Worm (Caenorhabditis elegans) whole organism, L3 larva: ENCODE measurements around the gene lgc-4.

Experiments used
- R02D3.7 ChIP-seq: fragments of 150-350 bp; optimal IDR thresholded peaks from 2 replicates; lab custom pipeline; 2014; ENCODE audit warnings: missing biosample characterization, missing genetic modification characterization
- ama-1 ChIP-seq: fragments of 150-350 bp; optimal IDR thresholded peaks from 2 replicates; lab custom pipeline; 2018
- ceh-16 ChIP-seq: sonication (generic microtip); optimal IDR thresholded peaks from 2 replicates; lab custom pipeline; 2017; ENCODE audit warnings: missing biosample characterization, missing genetic modification characterization
- ceh-28 ChIP-seq: fragments of 150-350 bp; optimal IDR thresholded peaks from 2 replicates; lab custom pipeline; 2014; ENCODE audit warnings: missing biosample characterization, missing genetic modification reagents, missing genetic modification characterization
- ceh-82 ChIP-seq: fragments of 150-350 bp; optimal IDR thresholded peaks from 2 replicates; lab custom pipeline; 2014; ENCODE audit warnings: missing biosample characterization, missing genetic modification characterization
- daf-12 ChIP-seq: fragments of 150-350 bp; optimal IDR thresholded peaks from 2 replicates; lab custom pipeline; 2014; ENCODE audit warnings: missing biosample characterization, missing genetic modification reagents, missing genetic modification characterization
- egl-27 ChIP-seq: sonication (generic microtip); optimal IDR thresholded peaks from 4 replicates; lab custom pipeline; 2017; ENCODE audit warnings: missing biosample characterization, missing genetic modification reagents, missing genetic modification characterization
- egl-5 ChIP-seq: fragments of 150-350 bp; optimal IDR thresholded peaks from 2 replicates; lab custom pipeline; 2017; ENCODE audit warnings: missing biosample characterization, missing genetic modification reagents, missing genetic modification characterization, inconsistent platforms
- elt-1 ChIP-seq: fragments of 150-350 bp; optimal IDR thresholded peaks from 2 replicates; lab custom pipeline; 2014; ENCODE audit warnings: missing biosample characterization, missing genetic modification characterization
- elt-2 ChIP-seq: sonication (generic microtip); optimal IDR thresholded peaks from 2 replicates; lab custom pipeline; 2016; ENCODE audit warnings: missing genetic modification reagents, mild to moderate bottlenecking, missing genetic modification characterization, missing compliant biosample characterization
- elt-3 ChIP-seq, 3 experiments: fragments of 150-350 bp in 1 of 3; sonication (generic microtip) in 2 of 3; optimal IDR thresholded peaks; 2 replicates in 2 of 3; 4 replicates in 1 of 3; lab custom pipeline; 2014 to 2017; ENCODE audit warnings: missing biosample characterization in 3 of 3, missing genetic modification characterization in 3 of 3
- eor-1 ChIP-seq, 2 experiments: fragments of 150-350 bp; optimal IDR thresholded peaks; 2 replicates each; lab custom pipeline; 2014 to 2018; ENCODE audit warnings: missing biosample characterization in 2 of 2, missing genetic modification characterization in 2 of 2
- fkh-10 ChIP-seq: sonication (generic microtip); optimal IDR thresholded peaks from 2 replicates; lab custom pipeline; 2017; ENCODE audit warnings: missing biosample characterization, missing genetic modification reagents, missing genetic modification characterization
- fkh-2 ChIP-seq: fragments of 150-350 bp; optimal IDR thresholded peaks from 2 replicates; lab custom pipeline; 2014; ENCODE audit warnings: missing biosample characterization, missing genetic modification reagents, missing genetic modification characterization
- fos-1 ChIP-seq: fragments of 150-350 bp; optimal IDR thresholded peaks from 2 replicates; lab custom pipeline; 2014; ENCODE audit warnings: missing biosample characterization, missing genetic modification characterization
- hmg-11 ChIP-seq: sonication (generic microtip); optimal IDR thresholded peaks from 2 replicates; lab custom pipeline; 2016; ENCODE audit warnings: missing genetic modification characterization, missing compliant biosample characterization
- jun-1 ChIP-seq: fragments of 150-350 bp; optimal IDR thresholded peaks from 2 replicates; lab custom pipeline; 2014; ENCODE audit warnings: missing biosample characterization, missing genetic modification reagents, missing genetic modification characterization
- lin-15B ChIP-seq: fragments of 150-350 bp; optimal IDR thresholded peaks from 2 replicates; lab custom pipeline; 2014; ENCODE audit warnings: missing biosample characterization, missing genetic modification characterization
- lin-39 ChIP-seq: fragments of 150-350 bp; optimal IDR thresholded peaks from 2 replicates; lab custom pipeline; 2018; ENCODE audit warnings: missing biosample characterization, missing genetic modification reagents, missing genetic modification characterization
- lsy-12 ChIP-seq: sonication (generic microtip); optimal IDR thresholded peaks from 2 replicates; lab custom pipeline; 2016; ENCODE audit warnings: mild to moderate bottlenecking, missing genetic modification characterization, missing compliant biosample characterization
- mdl-1 ChIP-seq: fragments of 150-350 bp; optimal IDR thresholded peaks from 2 replicates; lab custom pipeline; 2014; ENCODE audit warnings: missing biosample characterization, missing genetic modification characterization
- mml-1 ChIP-seq: fragments of 150-350 bp; sonication (generic microtip); optimal IDR thresholded peaks from 3 replicates; lab custom pipeline; 2014; ENCODE audit warnings: missing biosample characterization, missing genetic modification characterization
- nfya-1 ChIP-seq: sonication (generic microtip); optimal IDR thresholded peaks from 2 replicates; lab custom pipeline; 2017; ENCODE audit warnings: missing genetic modification characterization, mild to moderate bottlenecking, missing compliant biosample characterization, antibody characterized with exemption, moderate library complexity; ENCODE audit not compliant: insufficient read depth
- nhr-11 ChIP-seq: fragments of 150-350 bp; optimal IDR thresholded peaks from 2 replicates; lab custom pipeline; 2014; ENCODE audit warnings: missing biosample characterization, missing genetic modification characterization
- nhr-23 ChIP-seq: fragments of 150-350 bp; optimal IDR thresholded peaks from 2 replicates; lab custom pipeline; 2014; ENCODE audit warnings: missing biosample characterization, missing genetic modification reagents, missing genetic modification characterization
- nhr-237 ChIP-seq: fragments of 150-350 bp; optimal IDR thresholded peaks from 2 replicates; lab custom pipeline; 2014; ENCODE audit warnings: missing biosample characterization, missing genetic modification characterization
- nhr-28 ChIP-seq: fragments of 150-350 bp; optimal IDR thresholded peaks from 2 replicates; lab custom pipeline; 2014; ENCODE audit warnings: missing biosample characterization, missing genetic modification characterization
- nhr-43 ChIP-seq: sonication (generic microtip); optimal IDR thresholded peaks from 2 replicates; lab custom pipeline; 2016; ENCODE audit warnings: mild to moderate bottlenecking, missing genetic modification characterization, missing compliant biosample characterization; ENCODE audit not compliant: poor library complexity, severe bottlenecking
- nhr-67 ChIP-seq: fragments of 150-350 bp; optimal IDR thresholded peaks from 2 replicates; lab custom pipeline; 2014; ENCODE audit warnings: missing biosample characterization, missing genetic modification characterization
- nhr-76 ChIP-seq: fragments of 150-350 bp; sonication (generic microtip); optimal IDR thresholded peaks from 5 replicates; lab custom pipeline; 2014; ENCODE audit warnings: missing biosample characterization, missing genetic modification characterization
- nhr-77 ChIP-seq: fragments of 150-350 bp; optimal IDR thresholded peaks from 2 replicates; lab custom pipeline; 2014; ENCODE audit warnings: missing biosample characterization, missing genetic modification characterization
- pha-4 ChIP-seq: fragments of 150-350 bp; optimal IDR thresholded peaks from 2 replicates; lab custom pipeline; 2014; ENCODE audit warnings: missing biosample characterization, missing genetic modification reagents, missing genetic modification characterization
- pqm-1 ChIP-seq: fragments of 150-350 bp; optimal IDR thresholded peaks from 2 replicates; lab custom pipeline; 2017; ENCODE audit warnings: missing biosample characterization, missing genetic modification characterization, inconsistent platforms
- sea-2 ChIP-seq: fragments of 150-350 bp; sonication (generic microtip); optimal IDR thresholded peaks from 4 replicates; lab custom pipeline; 2014; ENCODE audit warnings: missing biosample characterization, missing genetic modification reagents, missing genetic modification characterization
- skn-1 ChIP-seq: fragments of 150-350 bp; optimal IDR thresholded peaks from 2 replicates; lab custom pipeline; 2014; ENCODE audit warnings: missing biosample characterization, missing genetic modification characterization
- snpc-4 ChIP-seq: fragments of 150-350 bp; optimal IDR thresholded peaks from 2 replicates; lab custom pipeline; 2014; ENCODE audit warnings: missing biosample characterization, missing genetic modification characterization
- tbx-2 ChIP-seq: sonication (generic microtip); optimal IDR thresholded peaks from 2 replicates; lab custom pipeline; 2016; ENCODE audit warnings: mild to moderate bottlenecking, missing genetic modification characterization, missing compliant biosample characterization
- unc-39 ChIP-seq: sonication (generic microtip); optimal IDR thresholded peaks from 4 replicates; lab custom pipeline; 2017; ENCODE audit warnings: missing biosample characterization, missing genetic modification characterization
- zag-1 ChIP-seq: fragments of 150-350 bp; optimal IDR thresholded peaks from 2 replicates; lab custom pipeline; 2014; ENCODE audit warnings: missing biosample characterization, missing genetic modification characterization
- ztf-11 ChIP-seq: fragments of 150-350 bp; optimal IDR thresholded peaks from 2 replicates; lab custom pipeline; 2014; ENCODE audit warnings: missing biosample characterization, missing genetic modification characterization
- ztf-4 ChIP-seq: fragments of 150-350 bp; optimal IDR thresholded peaks from 2 replicates; lab custom pipeline; 2014; ENCODE audit warnings: missing biosample characterization, missing genetic modification characterization

lgc-4 gene

ce11 chrX:9271886-9272285 lies 29.9 kb upstream of the lgc-4 start:
- TF ChIP-seq nhr-43 (peak; percentile 12), nhr-23 (no peak), pqm-1 (peak; percentile 78), elt-2 (tag; lab: Kevin White, UChicago) (peak; percentile 93), nhr-76 (tag; lab: Kevin White, UChicago) (no peak), elt-3 (tag; optimal IDR thresholded peaks at IDR 0.05; lab: Kevin White, UChicago) (peak in 1 of 3 experiments; percentile 51), R02D3.7 (tag; lab: Kevin White, UChicago) (no peak), daf-12 (tag; lab: Kevin White, UChicago) (no peak), hmg-11 (tag; lab: Kevin White, UChicago) (peak; percentile 33), ceh-28 (tag; lab: Kevin White, UChicago) (peak; percentile 17), pha-4 (tag; lab: Kevin White, UChicago) (peak; percentile 48)

- no peak for TF ChIP-seq eor-1 (tag; optimal IDR thresholded peaks at IDR 0.05; lab: Kevin White, UChicago)
- no peak for TF ChIP-seq nhr-67 (tag; lab: Kevin White, UChicago)
- TF ChIP-seq ceh-16 (tag; lab: Kevin White, UChicago), result no peak
- no peak for TF ChIP-seq snpc-4
- TF ChIP-seq pha-4 (tag; lab: Kevin White, UChicago), result no peak
- TF ChIP-seq ztf-11 (tag; lab: Kevin White, UChicago), result no peak
- TF ChIP-seq ama-1, result no peak
- no peak for TF ChIP-seq nfya-1
- no peak for TF ChIP-seq egl-27 (tag; lab: Kevin White, UChicago)
- no peak for TF ChIP-seq elt-1 (tag; lab: Kevin White, UChicago)
- no peak for TF ChIP-seq elt-2 (tag; lab: Kevin White, UChicago)
Measured at ce11 chrX:9270753-9271152, 28.7 kb upstream of the lgc-4 start, which contains the start of gene B0416.5. Gene B0416.5 (minus strand): TSS chrX:9270853.

- no peak for TF ChIP-seq tbx-2 (tag; lab: Kevin White, UChicago)
- TF ChIP-seq snpc-4, result no peak
- peak; percentile 17 for TF ChIP-seq nhr-23
- no peak for TF ChIP-seq sea-2 (GFP tag; lab: Kevin White, UChicago)
Measured at ce11 chrX:9268373-9268772, 26.4 kb upstream of the lgc-4 start.

- TF ChIP-seq elt-2 (tag; lab: Kevin White, UChicago) (peak; percentile 67), pha-4 (tag; lab: Kevin White, UChicago) (peak; percentile 57), ceh-28 (tag; lab: Kevin White, UChicago) (no peak), jun-1 (tag; lab: Kevin White, UChicago) (no peak), fos-1 (tag; lab: Kevin White, UChicago) (no peak), mml-1 (tag; lab: Kevin White, UChicago) (no peak), ztf-4 (tag; lab: Kevin White, UChicago) (no peak), nhr-28 (tag; lab: Kevin White, UChicago) (no peak), ceh-16 (tag; lab: Kevin White, UChicago) (no peak), lin-15B (tag; lab: Kevin White, UChicago) (no peak), nhr-237 (tag; lab: Kevin White, UChicago) (no peak), ceh-82 (tag; lab: Kevin White, UChicago) (no peak), nhr-67 (tag; lab: Kevin White, UChicago) (no peak), egl-27 (tag; lab: Kevin White, UChicago) (no peak), daf-12 (tag; lab: Kevin White, UChicago) (no peak), tbx-2 (tag; lab: Kevin White, UChicago) (no peak)
Measured at ce11 chrX:9266512-9266911, 24.5 kb upstream of the lgc-4 start.

ce11 chrX:9264636-9265035 lies 22.6 kb upstream of the lgc-4 start:
- TF ChIP-seq fos-1 (tag; lab: Kevin White, UChicago) (no peak), nhr-237 (tag; lab: Kevin White, UChicago) (no peak), jun-1 (tag; lab: Kevin White, UChicago) (peak; percentile 12), nhr-43 (no peak), nhr-67 (tag; lab: Kevin White, UChicago) (no peak), elt-2 (tag; lab: Kevin White, UChicago) (peak; percentile 96), R02D3.7 (tag; lab: Kevin White, UChicago) (no peak), ztf-11 (tag; lab: Kevin White, UChicago) (no peak), pha-4 (tag; lab: Kevin White, UChicago) (peak; percentile 80), fkh-10 (GFP tag; lab: Kevin White, UChicago) (no peak), mdl-1 (tag; lab: Kevin White, UChicago) (peak; percentile 42), ama-1 (peak; percentile 61), ceh-16 (tag; lab: Kevin White, UChicago) (no peak), skn-1 (tag; lab: Kevin White, UChicago) (no peak), ceh-28 (tag; lab: Kevin White, UChicago) (no peak), ztf-4 (tag; lab: Kevin White, UChicago) (no peak), pqm-1 (peak; percentile 88), lsy-12 (tag; lab: Kevin White, UChicago) (no peak), nhr-28 (tag; lab: Kevin White, UChicago) (no peak), nhr-77 (tag; lab: Kevin White, UChicago) (no peak), lin-39 (tag; lab: Kevin White, UChicago) (peak; percentile 76), nhr-76 (tag; lab: Kevin White, UChicago) (no peak), daf-12 (tag; lab: Kevin White, UChicago) (no peak), fkh-2 (no peak), eor-1 (tag; optimal IDR thresholded peaks at IDR 0.05; lab: Kevin White, UChicago) (no peak), nhr-11 (tag; lab: Kevin White, UChicago) (no peak), nfya-1 (peak; percentile 37), unc-39 (tag; lab: Kevin White, UChicago) (no peak), zag-1 (tag; lab: Kevin White, UChicago) (no peak), egl-5 (tag; lab: Kevin White, UChicago) (peak; percentile 24)
